Fruit fly (Drosophila melanogaster) whole organism, embryonic: ENCODE measurements around the gene CG4382.

Source experiments
- Med ChIP-seq: fragments of 200-800 bp; sonication (Bioruptor generic); peaks from one replicate; lab custom pipeline; 2016; ENCODE audit warnings: missing biosample characterization, missing genetic modification characterization, mild to moderate bottlenecking, inconsistent platforms, moderate library complexity
- Nf-YC ChIP-seq: fragments of 200-800 bp; optimal IDR thresholded peaks from 3 replicates; lab custom pipeline; 2019; ENCODE audit warnings: missing biosample characterization, mild to moderate bottlenecking, missing genetic modification characterization, moderate library complexity
- fru ChIP-seq: fragments of >200 bp; optimal IDR thresholded peaks from 2 replicates; lab custom pipeline; 2017
- insv ChIP-seq, 2 experiments: fragments of 200-800 bp; sonication (Bioruptor generic); optimal IDR thresholded peaks; 3 replicates each; lab custom pipeline; 2016 to 2018; ENCODE audit warnings: missing biosample characterization in 2 of 2, missing genetic modification characterization in 2 of 2

DNA sequence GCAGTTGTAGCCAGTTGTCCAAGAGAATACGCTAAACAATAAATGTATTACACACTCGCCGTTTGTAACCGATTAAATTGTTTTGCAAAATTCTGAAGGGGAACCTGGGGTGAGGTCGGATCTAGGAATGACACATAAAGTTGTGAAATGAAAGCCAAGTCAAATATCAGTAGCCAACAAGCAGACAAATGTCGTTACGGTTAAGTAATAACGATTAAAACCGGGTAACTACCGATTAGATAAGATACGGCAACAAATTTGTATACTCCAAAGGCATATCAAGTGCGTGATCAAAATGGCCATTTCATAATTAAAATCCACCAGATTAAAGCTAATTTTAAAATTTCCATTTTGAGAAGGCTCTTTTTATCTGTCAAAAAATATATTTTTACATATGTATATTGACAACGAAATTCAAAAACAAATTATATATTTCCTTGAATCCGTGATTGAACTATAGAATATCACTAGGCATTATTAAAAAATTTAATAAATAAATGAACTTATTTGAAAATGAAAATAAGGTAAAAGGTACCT is 15.4 kb upstream of the CG4382 start, which contains the start of gene GlcAT-S:
- TF ChIP-seq Nf-YC (tag; lab: Kevin White, UChicago), result no peak
- TF ChIP-seq insv (GFP tag; optimal IDR thresholded peaks at IDR 0.05; lab: Kevin White, UChicago), result no peak
- no peak for TF ChIP-seq fru (lab: Kevin White, UChicago)
- no peak for TF ChIP-seq Med
